Worm (Caenorhabditis elegans) whole organism, midembryonic: ENCODE measurements around the gene Y113G7A.22.

ENCODE experiments used
- T22C8.4 ChIP-seq: fragments of 200-800 bp; sonication (Bioruptor generic); IDR thresholded peaks from 2 replicates; pipeline ENCODE4 v1.3.6; 2022; ENCODE audit warnings: missing genetic modification characterization, missing compliant biosample characterization
- cog-1 ChIP-seq: sonication (generic microtip); optimal IDR thresholded peaks from 2 replicates; lab custom pipeline; 2016; ENCODE audit warnings: missing genetic modification characterization, missing compliant biosample characterization
- flt-1 ChIP-seq: fragments of 200-800 bp; sonication (Bioruptor generic); IDR thresholded peaks from 2 replicates; pipeline ENCODE4 v1.3.6; 2022; ENCODE audit warnings: missing genetic modification characterization, missing compliant biosample characterization
- klf-2 ChIP-seq: fragments of 200-800 bp; sonication (Bioruptor generic); conservative IDR thresholded peaks from 2 replicates; pipeline ENCODE4 v1.3.6; 2022; ENCODE audit warnings: missing genetic modification reagents, missing genetic modification characterization, missing compliant biosample characterization
- med-1 ChIP-seq: sonication (generic microtip); optimal IDR thresholded peaks from 2 replicates; lab custom pipeline; 2017; ENCODE audit warnings: missing genetic modification characterization, mild to moderate bottlenecking, missing compliant biosample characterization, antibody characterized with exemption, missing genetic modification reagents; ENCODE audit not compliant: insufficient read depth
- ref-1 ChIP-seq: fragments of 200-800 bp; sonication (Bioruptor generic); conservative IDR thresholded peaks from 2 replicates; pipeline ENCODE4 v1.3.6; 2022; ENCODE audit warnings: missing genetic modification reagents, missing genetic modification characterization, missing compliant biosample characterization
- ztf-29 ChIP-seq: fragments of 200-800 bp; sonication (Bioruptor generic); IDR thresholded peaks from 2 replicates; pipeline ENCODE4 v1.3.6; 2022; ENCODE audit warnings: missing genetic modification reagents, missing genetic modification characterization, missing compliant biosample characterization

DNA sequence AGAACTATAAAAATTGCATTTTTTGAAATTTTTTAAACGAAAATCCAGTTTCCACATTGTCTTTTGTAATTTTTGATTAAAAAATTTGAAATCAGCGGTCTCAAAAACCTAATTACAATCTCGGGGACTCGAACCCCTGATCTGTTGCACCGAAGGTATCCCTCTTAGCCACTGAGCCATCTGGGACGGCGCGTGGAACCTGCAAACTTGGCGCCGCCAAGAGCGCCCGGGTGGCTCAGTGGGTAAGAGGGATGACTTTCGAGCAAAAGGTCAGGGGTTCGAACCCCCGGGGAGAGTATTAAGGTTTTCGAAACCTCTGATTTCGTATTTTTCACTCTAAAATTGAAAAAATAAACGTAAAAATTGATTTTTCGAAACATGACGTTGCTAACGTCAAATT lies 12.1 kb downstream of the Y113G7A.22 start:
- TF ChIP-seq cog-1 (tag; lab: Kevin White, UChicago) (no peak), flt-1 (GFP tag; lab: Robert Waterston, UW) (no peak), klf-2 (GFP tag; lab: Robert Waterston, UW) (no peak), ztf-29 (GFP tag; lab: Robert Waterston, UW) (no peak), ref-1 (GFP tag; lab: Robert Waterston, UW) (no peak), T22C8.4 (GFP tag; lab: Robert Waterston, UW) (no peak), med-1 (no peak)
